Worm (Caenorhabditis elegans) whole organism, L2 larva: Measurements from ENCODE around the gene Y60A9.3.

Experiments used
- C34F6.9 ChIP-seq: fragments of 150-350 bp; optimal IDR thresholded peaks from 2 replicates; lab custom pipeline; 2014; ENCODE audit warnings: missing biosample characterization, missing genetic modification characterization
- F13H6.1 ChIP-seq: sonication (generic microtip); optimal IDR thresholded peaks from 2 replicates; lab custom pipeline; 2016; ENCODE audit warnings: missing genetic modification characterization, missing compliant biosample characterization
- R02D3.7 ChIP-seq: fragments of 150-350 bp; optimal IDR thresholded peaks from 2 replicates; lab custom pipeline; 2014; ENCODE audit warnings: missing biosample characterization, missing genetic modification characterization
- Y55F3AM.14 ChIP-seq: fragments of 200-800 bp; sonication (Bioruptor generic); optimal IDR thresholded peaks from 2 replicates; lab custom pipeline; 2018; ENCODE audit warnings: mild to moderate bottlenecking, missing genetic modification characterization, missing compliant biosample characterization
- ZK546.5 ChIP-seq: sonication (generic microtip); optimal IDR thresholded peaks from 2 replicates; lab custom pipeline; 2017; ENCODE audit warnings: missing biosample characterization, missing genetic modification characterization
- ama-1 ChIP-seq: fragments of 150-350 bp; optimal IDR thresholded peaks from 2 replicates; lab custom pipeline; 2018; ENCODE audit warnings: inconsistent platforms
- blmp-1 ChIP-seq: sonication (generic microtip); optimal IDR thresholded peaks from 2 replicates; lab custom pipeline; 2017; ENCODE audit warnings: missing genetic modification characterization, mild to moderate bottlenecking, missing compliant biosample characterization, antibody characterized with exemption, moderate library complexity; ENCODE audit not compliant: insufficient read depth
- ceh-16 ChIP-seq: fragments of 150-350 bp; optimal IDR thresholded peaks from 2 replicates; lab custom pipeline; 2014; ENCODE audit warnings: missing biosample characterization, missing genetic modification characterization
- ceh-82 ChIP-seq: fragments of 150-350 bp; optimal IDR thresholded peaks from 2 replicates; lab custom pipeline; 2014; ENCODE audit warnings: missing biosample characterization, missing genetic modification characterization
- crh-2 ChIP-seq: sonication (generic microtip); optimal IDR thresholded peaks from 2 replicates; lab custom pipeline; 2017; ENCODE audit warnings: missing biosample characterization, missing genetic modification characterization
- dmd-4 ChIP-seq: sonication (generic microtip); optimal IDR thresholded peaks from 2 replicates; lab custom pipeline; 2017; ENCODE audit warnings: missing biosample characterization, missing genetic modification characterization
- egl-27 ChIP-seq: sonication (generic microtip); optimal IDR thresholded peaks from 3 replicates; lab custom pipeline; 2017; ENCODE audit warnings: missing biosample characterization, missing genetic modification reagents, missing genetic modification characterization
- elt-1 ChIP-seq: fragments of 150-350 bp; optimal IDR thresholded peaks from 2 replicates; lab custom pipeline; 2014; ENCODE audit warnings: missing biosample characterization, missing genetic modification characterization
- fos-1 ChIP-seq: fragments of 150-350 bp; optimal IDR thresholded peaks from 2 replicates; lab custom pipeline; 2014; ENCODE audit warnings: missing biosample characterization, missing genetic modification characterization
- gmeb-1 ChIP-seq: fragments of 150-350 bp; optimal IDR thresholded peaks from 2 replicates; lab custom pipeline; 2014; ENCODE audit warnings: missing biosample characterization, missing genetic modification characterization
- lsy-2 ChIP-seq, 2 experiments: fragments of 150-350 bp in 1 of 2; sonication (generic microtip) in 1 of 2; optimal IDR thresholded peaks; 2 replicates each; lab custom pipeline; 2014 to 2017; ENCODE audit warnings: missing biosample characterization in 2 of 2, missing genetic modification characterization in 2 of 2
- mab-5 ChIP-seq: fragments of 150-350 bp; optimal IDR thresholded peaks from 2 replicates; lab custom pipeline; 2014; ENCODE audit warnings: missing biosample characterization, missing genetic modification characterization
- mbf-1 ChIP-seq: sonication (generic microtip); optimal IDR thresholded peaks from 2 replicates; lab custom pipeline; 2017; ENCODE audit warnings: missing biosample characterization, missing genetic modification characterization
- mdl-1 ChIP-seq, 2 experiments: fragments of 150-350 bp in 1 of 2; sonication (generic microtip) in 1 of 2; optimal IDR thresholded peaks; 2 replicates each; lab custom pipeline; 2017; ENCODE audit warnings: missing biosample characterization in 2 of 2, missing genetic modification characterization in 2 of 2
- nhr-10 ChIP-seq: sonication (generic microtip); optimal IDR thresholded peaks from 2 replicates; lab custom pipeline; 2017; ENCODE audit warnings: missing biosample characterization, missing genetic modification characterization
- nhr-12 ChIP-seq: fragments of 150-350 bp; optimal IDR thresholded peaks from 2 replicates; lab custom pipeline; 2014; ENCODE audit warnings: missing biosample characterization, missing genetic modification characterization
- nhr-129 ChIP-seq: fragments of 150-350 bp; optimal IDR thresholded peaks from 2 replicates; lab custom pipeline; 2014; ENCODE audit warnings: missing biosample characterization, missing genetic modification characterization
- nhr-21 ChIP-seq: fragments of 150-350 bp; optimal IDR thresholded peaks from 2 replicates; lab custom pipeline; 2014; ENCODE audit warnings: missing biosample characterization, missing genetic modification characterization
- nhr-23 ChIP-seq: fragments of 150-350 bp; optimal IDR thresholded peaks from 2 replicates; lab custom pipeline; 2014; ENCODE audit warnings: missing biosample characterization, missing genetic modification reagents, missing genetic modification characterization
- nhr-25 ChIP-seq: fragments of 150-350 bp; sonication (generic microtip); optimal IDR thresholded peaks from 3 replicates; lab custom pipeline; 2014; ENCODE audit warnings: missing biosample characterization, missing genetic modification characterization
- sem-4 ChIP-seq: fragments of 150-350 bp; optimal IDR thresholded peaks from 2 replicates; lab custom pipeline; 2014; ENCODE audit warnings: missing biosample characterization, missing genetic modification reagents, missing genetic modification characterization
- skn-1 ChIP-seq: sonication (generic microtip); optimal IDR thresholded peaks from 2 replicates; lab custom pipeline; 2017; ENCODE audit warnings: missing biosample characterization, missing genetic modification characterization
- sma-9 ChIP-seq, 2 experiments: fragments of 150-350 bp in 1 of 2; sonication (generic microtip) in 1 of 2; optimal IDR thresholded peaks; 2 replicates each; lab custom pipeline; 2014 to 2016; ENCODE audit warnings: missing genetic modification characterization in 2 of 2, mild to moderate bottlenecking in 1 of 2, missing biosample characterization in 1 of 2, missing compliant biosample characterization in 1 of 2, missing genetic modification reagents in 1 of 2, moderate library complexity in 1 of 2
- snpc-4 ChIP-seq: fragments of 150-350 bp; optimal IDR thresholded peaks from 2 replicates; lab custom pipeline; 2014; ENCODE audit warnings: missing biosample characterization, missing genetic modification characterization
- unc-55 ChIP-seq: fragments of 150-350 bp; sonication (generic microtip); optimal IDR thresholded peaks from 3 replicates; lab custom pipeline; 2014; ENCODE audit warnings: missing biosample characterization, missing genetic modification reagents, missing genetic modification characterization
- unc-62 ChIP-seq: fragments of 150-350 bp; optimal IDR thresholded peaks from 2 replicates; lab custom pipeline; 2014; ENCODE audit warnings: missing biosample characterization, missing genetic modification reagents, missing genetic modification characterization
- zag-1 ChIP-seq: fragments of 150-350 bp; optimal IDR thresholded peaks from 2 replicates; lab custom pipeline; 2014; ENCODE audit warnings: missing biosample characterization, missing genetic modification characterization
- ztf-1 ChIP-seq: fragments of 200-800 bp; sonication (Bioruptor generic); conservative IDR thresholded peaks from 2 replicates; pipeline ENCODE4 v1.3.6; 2022; ENCODE audit warnings: missing genetic modification characterization, missing compliant biosample characterization
- ztf-11 ChIP-seq: sonication (generic microtip); optimal IDR thresholded peaks from 2 replicates; lab custom pipeline; 2017; ENCODE audit warnings: missing biosample characterization, missing genetic modification characterization
- ztf-4 ChIP-seq: fragments of 150-350 bp; optimal IDR thresholded peaks from 2 replicates; lab custom pipeline; 2014; ENCODE audit warnings: missing biosample characterization, missing genetic modification characterization

The Y60A9.3 gene

DNA sequence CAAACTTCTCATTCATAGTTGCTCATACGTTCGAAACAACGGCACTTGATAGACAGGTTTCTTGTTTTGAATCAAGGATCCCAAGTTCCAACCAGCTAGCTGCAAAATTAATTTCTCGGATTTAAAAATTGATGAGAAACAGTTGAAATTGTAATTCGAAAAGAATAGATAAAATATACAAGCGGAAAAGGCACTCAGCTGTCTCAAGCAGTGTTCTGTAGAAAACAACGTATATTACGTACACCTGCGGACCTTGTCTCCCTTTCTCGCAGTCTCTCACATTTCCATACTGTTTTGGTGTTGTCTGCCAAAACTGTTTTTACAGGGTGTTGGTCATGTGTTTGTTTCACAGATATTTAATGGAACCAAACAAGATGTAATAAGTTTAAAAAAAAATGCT, 32.6 kb downstream of the Y60A9.3 start, which contains the start of gene F23D12.10:
Gene F23D12.10, minus strand, starts transcription at position 101 of the 400 bp plus-strand sequence.
- TF ChIP-seq zag-1 (tag; lab: Kevin White, UChicago) (no peak), unc-55 (no peak), ZK546.5 (no peak)
- TF ChIP-seq, all 48 proteins: peak for 0

DNA sequence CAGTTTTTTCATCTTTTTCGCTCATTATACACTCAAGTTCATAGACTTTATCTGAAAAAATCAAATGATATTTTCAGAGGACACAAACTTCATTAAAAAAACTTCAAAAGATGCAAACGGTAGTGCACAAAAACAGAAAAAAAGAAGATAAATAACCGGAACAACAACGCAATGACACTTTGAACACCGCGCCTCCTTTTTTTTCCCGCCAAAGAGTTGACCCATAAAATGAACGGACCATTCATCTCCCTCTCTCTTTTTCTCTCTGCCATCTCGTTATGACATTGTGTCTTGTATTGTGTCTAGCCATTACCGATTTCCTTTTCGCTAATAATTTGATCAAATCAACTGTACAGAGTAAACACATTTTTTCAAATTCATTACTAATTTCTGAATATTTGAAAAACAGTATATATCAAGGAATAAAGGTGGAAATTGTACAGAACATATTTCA, 38.5 kb downstream of the Y60A9.3 start, which contains the start of gene F23D12.2:
Gene F23D12.2, minus strand, starts transcription at position 51 of the 454 bp plus-strand sequence.
- TF ChIP-seq zag-1 (tag; lab: Kevin White, UChicago) (no peak), blmp-1 (no peak), R02D3.7 (tag; lab: Kevin White, UChicago) (no peak), unc-62 (no peak), ztf-11 (tag; lab: Kevin White, UChicago) (no peak), nhr-129 (no peak), dmd-4 (tag; lab: Kevin White, UChicago) (no peak), sem-4 (tag; lab: Kevin White, UChicago) (no peak), C34F6.9 (tag; lab: Kevin White, UChicago) (no peak), mab-5 (no peak), lsy-2 (tag; optimal IDR thresholded peaks at IDR 0.05; lab: Kevin White, UChicago) (no peak), gmeb-1 (tag; lab: Kevin White, UChicago) (no peak), ceh-82 (tag; lab: Kevin White, UChicago) (no peak), nhr-12 (tag; lab: Kevin White, UChicago) (no peak), egl-27 (tag; lab: Kevin White, UChicago) (no peak)

DNA sequence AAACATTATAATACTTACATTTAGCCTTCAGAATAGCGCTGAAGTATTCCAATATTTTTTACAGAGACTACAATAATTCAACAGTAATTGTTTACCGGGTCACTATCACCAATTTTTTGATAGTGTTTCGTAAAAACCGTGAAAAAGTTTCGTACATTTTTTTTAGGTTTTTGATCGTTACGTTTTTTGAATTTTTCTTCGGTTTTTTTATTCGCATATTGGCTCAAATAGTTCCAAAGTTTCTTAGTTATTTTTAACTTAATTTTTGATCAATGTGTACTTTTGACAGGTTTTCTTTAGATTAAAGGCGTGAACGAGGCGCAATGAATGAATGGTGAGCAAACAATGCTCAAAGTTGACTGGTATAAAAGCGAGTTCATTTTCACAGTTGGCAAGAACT, 40.1 kb downstream of the Y60A9.3 start, which contains the start of gene fipr-3:
Gene fipr-3, plus strand, starts transcription at position 301 of the 400 bp plus-strand sequence.
- TF ChIP-seq nhr-129 (no peak), ztf-4 (tag; lab: Kevin White, UChicago) (no peak), sem-4 (tag; lab: Kevin White, UChicago) (no peak), C34F6.9 (tag; lab: Kevin White, UChicago) (no peak), nhr-23 (no peak), blmp-1 (no peak), nhr-21 (tag; lab: Kevin White, UChicago) (no peak), crh-2 (tag; lab: Kevin White, UChicago) (no peak), ceh-16 (no peak), lsy-2 (tag; optimal IDR thresholded peaks at IDR 0.05; lab: Kevin White, UChicago) (no peak), mdl-1 (tag; optimal IDR thresholded peaks at IDR 0.05; lab: Kevin White, UChicago) (no peak), Y55F3AM.14 (GFP tag; lab: Kevin White, UChicago) (no peak), mbf-1 (tag; lab: Kevin White, UChicago) (no peak), ceh-82 (tag; lab: Kevin White, UChicago) (no peak), snpc-4 (no peak), egl-27 (tag; lab: Kevin White, UChicago) (no peak), nhr-12 (tag; lab: Kevin White, UChicago) (no peak), elt-1 (tag; lab: Kevin White, UChicago) (no peak), ama-1 (lab: Kevin White, UChicago) (no peak)

DNA sequence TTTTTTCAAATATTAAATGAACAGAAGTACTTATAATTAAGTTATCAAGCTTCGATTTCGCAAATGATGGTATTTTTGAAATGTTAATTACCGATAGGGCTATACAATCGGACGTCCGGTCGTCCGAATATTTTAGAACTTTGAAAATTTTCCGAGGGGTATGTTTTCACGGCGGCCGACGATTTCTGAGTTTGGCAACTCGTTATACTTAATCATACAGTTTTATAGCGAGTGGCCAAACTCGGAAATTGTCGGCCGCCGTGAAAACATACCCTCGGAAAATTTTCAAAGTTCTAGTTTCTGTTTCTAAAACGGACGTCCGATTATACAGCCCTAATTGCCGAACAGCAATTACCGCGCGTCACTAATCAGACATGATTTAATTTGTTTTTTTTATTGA, 41.1 kb downstream of the Y60A9.3 start:
- TF ChIP-seq skn-1 (tag; lab: Kevin White, UChicago) (no peak), ztf-11 (tag; lab: Kevin White, UChicago) (no peak), ZK546.5 (no peak), lsy-2 (tag; optimal IDR thresholded peaks at IDR 0.05; lab: Kevin White, UChicago) (no peak), mab-5 (no peak), ztf-1 (GFP tag; lab: Robert Waterston, UW) (no peak), ceh-16 (no peak), nhr-10 (no peak), F13H6.1 (no peak), elt-1 (tag; lab: Kevin White, UChicago) (no peak), unc-62 (no peak), fos-1 (tag; lab: Kevin White, UChicago) (no peak)

DNA sequence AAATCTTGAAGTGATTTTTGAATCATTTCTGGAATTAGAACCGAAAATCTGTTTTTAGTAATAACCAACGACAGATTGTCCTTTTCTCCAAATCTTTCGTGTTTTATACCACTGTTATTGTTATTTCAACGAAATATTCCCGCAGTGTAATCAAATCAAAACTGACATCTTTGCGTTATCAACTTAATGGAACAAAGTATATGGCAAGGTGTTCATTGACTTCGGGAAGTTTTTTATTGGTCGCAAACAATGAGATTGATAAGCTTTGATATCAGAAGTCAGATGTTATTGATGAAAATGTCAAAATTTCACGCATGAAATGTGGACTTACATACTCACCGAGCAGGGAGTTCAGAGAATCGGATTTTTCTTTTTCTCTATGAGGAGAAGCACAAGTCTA, 41.6 kb downstream of the Y60A9.3 start, which contains the start of gene F23D12.11:
Gene F23D12.11, minus strand, starts transcription at position 79 of the 400 bp plus-strand sequence.
- TF ChIP-seq ama-1 (lab: Kevin White, UChicago) = no peak
- no peak for TF ChIP-seq sma-9 (GFP tag; optimal IDR thresholded peaks at IDR 0.05; lab: Kevin White, UChicago)
- TF ChIP-seq sma-9 (tag; optimal IDR thresholded peaks at IDR 0.05; lab: Kevin White, UChicago) = no peak
- no peak for TF ChIP-seq snpc-4
- TF ChIP-seq nhr-23 = no peak
- no peak for TF ChIP-seq sem-4 (tag; lab: Kevin White, UChicago)
- TF ChIP-seq nhr-21 (tag; lab: Kevin White, UChicago) = no peak
- no peak for TF ChIP-seq F13H6.1
- TF ChIP-seq nhr-25 = no peak
- no peak for TF ChIP-seq nhr-12 (tag; lab: Kevin White, UChicago)
